Fruit fly (Drosophila melanogaster): ENCODE data around the gene Uch.

Gene Uch

DNA sequence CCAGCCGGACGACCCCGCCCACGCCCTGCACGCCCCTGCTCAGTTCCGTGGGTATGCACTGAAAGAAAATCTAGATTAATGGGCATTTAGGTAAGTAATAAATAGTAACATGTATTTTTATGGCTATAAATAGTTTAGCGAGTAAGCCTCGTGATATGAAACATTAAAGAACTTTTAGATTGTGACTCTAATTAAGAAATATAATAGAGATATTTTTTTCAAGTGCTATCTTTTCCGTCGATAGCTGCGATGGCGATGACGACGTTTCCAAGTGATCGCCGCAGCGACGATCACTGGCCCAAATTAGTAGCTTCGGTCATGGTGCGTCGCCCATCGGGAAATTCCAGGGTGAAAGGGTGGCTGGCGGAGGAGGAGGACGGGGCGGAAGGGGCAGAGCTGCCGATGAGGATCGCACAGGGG lies 33.9 kb downstream of the Uch start (continued):
- no peak for TF ChIP-seq Scr (GFP tag; IDR thresholded peaks at IDR 0.05; ENCODE audit: partially characterized antibody)
- TF ChIP-seq CG32772 (GFP tag; IDR thresholded peaks at IDR 0.05) = peak; percentile 90
- no peak for TF ChIP-seq CG15479 (GFP tag; optimal IDR thresholded peaks at IDR 0.05)
- peak; percentile 72 for TF ChIP-seq CG8281 (tag; optimal IDR thresholded peaks at IDR 0.05)
- TF ChIP-seq HLH4C (GFP tag; IDR thresholded peaks at IDR 0.05; ENCODE audit: partially characterized antibody) = no peak
- peak; percentile 87 for TF ChIP-seq H2.0 (GFP tag; IDR thresholded peaks at IDR 0.05)
- peak; percentile 29 for TF ChIP-seq grn (GFP tag; optimal IDR thresholded peaks at IDR 0.05)
- peak; percentile 93 for TF ChIP-seq zen (tag; optimal IDR thresholded peaks at IDR 0.05)
- no peak for TF ChIP-seq eve (GFP tag; optimal IDR thresholded peaks at IDR 0.05)
- peak in 1 of 3 experiments; percentile 87 for TF ChIP-seq Stat92E (GFP tag; optimal IDR thresholded peaks at IDR 0.05)
- peak; percentile 76 for TF ChIP-seq sim (GFP tag; IDR thresholded peaks at IDR 0.05)
- TF ChIP-seq psq (GFP tag; optimal IDR thresholded peaks at IDR 0.05) = peak; percentile 49
- peak; percentile 95 for TF ChIP-seq ATbp (GFP tag; optimal IDR thresholded peaks at IDR 0.05)
- TF ChIP-seq tap (tag; optimal IDR thresholded peaks at IDR 0.05) = peak; percentile 95
- TF ChIP-seq CG4404 (GFP tag; IDR thresholded peaks at IDR 0.05) = peak; percentile 84
- TF ChIP-seq CG13624 (GFP tag; optimal IDR thresholded peaks at IDR 0.05) = peak; percentile 60
- no peak for TF ChIP-seq Dfd (GFP tag; optimal IDR thresholded peaks at IDR 0.05)
- peak; percentile 91 for TF ChIP-seq CG2875 (GFP tag; optimal IDR thresholded peaks at IDR 0.05)
- peak; percentile 54 for TF ChIP-seq sd (tag; optimal IDR thresholded peaks at IDR 0.05)
- peak; percentile 68 for TF ChIP-seq Oaz (GFP tag; IDR thresholded peaks at IDR 0.05)
- no peak for TF ChIP-seq pzg (GFP tag; optimal IDR thresholded peaks at IDR 0.05)
- peak; percentile 86 for TF ChIP-seq CG14667 (GFP tag; IDR thresholded peaks at IDR 0.05)
- peak; percentile 91 for TF ChIP-seq ap (GFP tag; IDR thresholded peaks at IDR 0.05)
- TF ChIP-seq CG12104 (GFP tag; optimal IDR thresholded peaks at IDR 0.05) = peak; percentile 74
- TF ChIP-seq CG32767 (GFP tag; IDR thresholded peaks at IDR 0.05) = peak; percentile 85
- TF ChIP-seq CG9727 (GFP tag; optimal IDR thresholded peaks at IDR 0.05) = peak; percentile 89
- TF ChIP-seq otp (GFP tag; IDR thresholded peaks at IDR 0.05) = peak; percentile 92
- peak; percentile 73 for TF ChIP-seq CG2120 (GFP tag; optimal IDR thresholded peaks at IDR 0.05)
- TF ChIP-seq nerfin-1 (tag; optimal IDR thresholded peaks at IDR 0.05) = peak; percentile 90
- TF ChIP-seq mld (GFP tag; IDR thresholded peaks at IDR 0.05; ENCODE audit: partially characterized antibody) = no peak
- TF ChIP-seq pb (GFP tag; optimal IDR thresholded peaks at IDR 0.05) = peak; percentile 64
- TF ChIP-seq Ada2b (GFP tag; IDR thresholded peaks at IDR 0.05) = peak; percentile 91
- peak; percentile 78 for TF ChIP-seq CG30431 (GFP tag; optimal IDR thresholded peaks at IDR 0.05)
- TF ChIP-seq CG11695 (GFP tag; IDR thresholded peaks at IDR 0.05) = peak; percentile 89
- peak; percentile 70 for TF ChIP-seq danr (GFP tag; IDR thresholded peaks at IDR 0.05)
- TF ChIP-seq cg (GFP tag; optimal IDR thresholded peaks at IDR 0.05) = no peak
- TF ChIP-seq crc (GFP tag; optimal IDR thresholded peaks at IDR 0.05) = peak; percentile 40
- peak; percentile 57 for TF ChIP-seq Fer2 (tag; optimal IDR thresholded peaks at IDR 0.05)
- peak; percentile 71 for TF ChIP-seq CG7271 (tag; optimal IDR thresholded peaks at IDR 0.05)
- TF ChIP-seq zen2 (GFP tag; IDR thresholded peaks at IDR 0.05; ENCODE audit: partially characterized antibody) = no peak
- peak; percentile 77; the same call in 2 of the 3 replicates for TF ChIP-seq CG3726 (GFP tag; IDR thresholded peaks at IDR 0.05)
- peak; percentile 65; the same call in 1 of the 2 replicates for TF ChIP-seq CG17612 (GFP tag; IDR thresholded peaks at IDR 0.05)
- peak; percentile 91 for TF ChIP-seq stc (GFP tag; IDR thresholded peaks at IDR 0.05)
- TF ChIP-seq CG4617 (GFP tag; optimal IDR thresholded peaks at IDR 0.05; ENCODE audit: borderline replicate concordance) = peak; percentile 46
- peak; percentile 68 for TF ChIP-seq tup (GFP tag; optimal IDR thresholded peaks at IDR 0.05)
- peak; percentile 81 for TF ChIP-seq CG3281 (GFP tag; optimal IDR thresholded peaks at IDR 0.05)
- TF ChIP-seq HmgD (GFP tag; optimal IDR thresholded peaks at IDR 0.05) = no peak
- 0 out of 3 replicates have a peak, but pooled peaks have one; percentile 59 for TF ChIP-seq C15 (GFP tag; IDR thresholded peaks at IDR 0.05)
- TF ChIP-seq sisA (GFP tag; IDR thresholded peaks at IDR 0.05) = peak; percentile 92
- TF ChIP-seq ase (GFP tag; IDR thresholded peaks at IDR 0.05) = peak; percentile 90
- TF ChIP-seq B-H1 (GFP tag; IDR thresholded peaks at IDR 0.05) = peak; percentile 85
